Worm (Caenorhabditis elegans): ENCODE results near the gene Y66D12A.16.

DNA sequence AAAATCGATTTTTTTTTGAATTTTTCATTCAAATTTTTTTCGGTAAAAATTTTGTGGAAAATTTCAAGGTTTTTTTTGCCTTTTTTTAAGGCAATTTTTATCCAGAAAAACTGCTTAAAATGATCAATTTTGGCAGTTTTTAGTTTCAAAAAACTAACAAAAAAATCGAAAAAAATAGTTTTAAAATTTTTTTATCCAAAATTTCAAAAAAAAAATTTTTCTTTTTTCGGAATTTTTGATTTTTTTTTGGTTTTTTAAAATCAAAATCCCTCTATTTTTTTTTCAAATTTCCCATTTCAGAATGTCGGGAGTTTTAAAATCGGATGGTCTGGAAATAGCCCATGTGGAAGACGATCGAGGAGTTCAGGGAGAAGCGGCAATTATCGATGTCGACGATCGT, 50.6 kb downstream of the Y66D12A.16 start, which contains the start of gene Y66D12A.8:
- TF ChIP-seq him-1 (tag; optimal IDR thresholded peaks at IDR 0.05): no peak
- TF ChIP-seq dao-5 (tag; optimal IDR thresholded peaks at IDR 0.05): no peak
